Comparison of ENCODE assay signal across 2 worm cellular contexts in genomic region chrV:11373918-11374317, ce11.
TF ChIP-seq lines count a peak whose summit lies in the region.

No protein-coding gene starts in this region.

TF ChIP-seq in whole organism, L1 larva, 84 proteins besides CTCF, POLR2A, EP300 and RAD21:
- TF ChIP-seq dsc-1 (tag; optimal IDR thresholded peaks at IDR 0.05; lab: Kevin White, UChicago) (peak; percentile 12), nhr-12 (tag; optimal IDR thresholded peaks at IDR 0.05; lab: Kevin White, UChicago) (no peak)

TF ChIP-seq in whole organism, mixed stage, embryonic, 35 proteins besides CTCF, POLR2A, EP300 and RAD21:
- TF ChIP-seq unc-62 (GFP tag; optimal IDR thresholded peaks at IDR 0.05; lab: Kevin White, UChicago) (no peak), bed-3 (GFP tag; optimal IDR thresholded peaks at IDR 0.05; lab: Kevin White, UChicago) (no peak), sptf-1 (tag; optimal IDR thresholded peaks at IDR 0.05; lab: Kevin White, UChicago) (no peak), mep-1 (tag; optimal IDR thresholded peaks at IDR 0.05; lab: Kevin White, UChicago) (no peak), lsy-2 (tag; optimal IDR thresholded peaks at IDR 0.05; lab: Kevin White, UChicago) (no peak), zip-8 (tag; optimal IDR thresholded peaks at IDR 0.05; lab: Kevin White, UChicago) (peak; percentile 92), elt-3 (tag; optimal IDR thresholded peaks at IDR 0.05; lab: Kevin White, UChicago) (no peak), M03D4.4 (tag; optimal IDR thresholded peaks at IDR 0.05; lab: Kevin White, UChicago) (no peak)
TF ChIP-seq in whole organism, mixed stage, embryonic: peak in this region for 1.
